Worm (Caenorhabditis elegans) whole organism, midembryonic: ENCODE data around the gene sart-3.

Source experiments
- flt-1 ChIP-seq: fragments of 200-800 bp; sonication (Bioruptor generic); IDR thresholded peaks from 2 replicates; pipeline ENCODE4 v1.3.6; 2022; ENCODE audit warnings: missing genetic modification characterization, missing compliant biosample characterization
- klf-2 ChIP-seq: fragments of 200-800 bp; sonication (Bioruptor generic); conservative IDR thresholded peaks from 2 replicates; pipeline ENCODE4 v1.3.6; 2022; ENCODE audit warnings: missing genetic modification reagents, missing genetic modification characterization, missing compliant biosample characterization
- med-1 ChIP-seq: sonication (generic microtip); optimal IDR thresholded peaks from 2 replicates; lab custom pipeline; 2017; ENCODE audit warnings: missing genetic modification characterization, mild to moderate bottlenecking, missing compliant biosample characterization, antibody characterized with exemption, missing genetic modification reagents; ENCODE audit not compliant: insufficient read depth
- ref-1 ChIP-seq: fragments of 200-800 bp; sonication (Bioruptor generic); conservative IDR thresholded peaks from 2 replicates; pipeline ENCODE4 v1.3.6; 2022; ENCODE audit warnings: missing genetic modification reagents, missing genetic modification characterization, missing compliant biosample characterization
- tab-1 ChIP-seq: fragments of 200-800 bp; sonication (Bioruptor generic); IDR thresholded peaks from 2 replicates; pipeline ENCODE4 v1.3.6; 2022; ENCODE audit warnings: missing genetic modification characterization, missing compliant biosample characterization
- ztf-23 ChIP-seq: fragments of 200-800 bp; sonication (Bioruptor generic); IDR thresholded peaks from 2 replicates; pipeline ENCODE4 v1.3.6; 2022; ENCODE audit warnings: missing genetic modification reagents, missing genetic modification characterization, missing compliant biosample characterization
- ztf-29 ChIP-seq: fragments of 200-800 bp; sonication (Bioruptor generic); IDR thresholded peaks from 2 replicates; pipeline ENCODE4 v1.3.6; 2022; ENCODE audit warnings: missing genetic modification reagents, missing genetic modification characterization, missing compliant biosample characterization

ce11 chrIV:11371645-11372044, 38.9 kb upstream of the sart-3 start, which contains the start of gene sec-31:
- TF ChIP-seq med-1 (GFP tag; lab: Kevin White, UChicago) (no peak), ref-1 (GFP tag; lab: Robert Waterston, UW) (no peak), ztf-29 (GFP tag; lab: Robert Waterston, UW) (no peak), tab-1 (no peak), klf-2 (GFP tag; lab: Robert Waterston, UW) (no peak), flt-1 (GFP tag; lab: Robert Waterston, UW) (no peak), ztf-23 (GFP tag; lab: Robert Waterston, UW) (no peak)
